4 worm cellular contexts compared by ENCODE assay signal in genomic region chrX:806515-806914, ce11.
TF ChIP-seq lines count a peak whose summit lies in the region.

No protein-coding gene starts in this region.

TF ChIP-seq in whole organism, L2 larva, 48 proteins besides CTCF, POLR2A, EP300 and RAD21 (continues in another document):
- TF ChIP-seq crh-2 (tag; optimal IDR thresholded peaks at IDR 0.05; lab: Kevin White, UChicago) (peak; percentile 100), ama-1 (optimal IDR thresholded peaks at IDR 0.05; lab: Kevin White, UChicago) (no peak), nhr-6 (tag; optimal IDR thresholded peaks at IDR 0.05; lab: Kevin White, UChicago) (peak; percentile 98), fos-1 (tag; optimal IDR thresholded peaks at IDR 0.05; lab: Kevin White, UChicago) (peak; percentile 100), nhr-23 (tag; optimal IDR thresholded peaks at IDR 0.05; lab: Kevin White, UChicago) (no peak), nhr-21 (tag; optimal IDR thresholded peaks at IDR 0.05; lab: Kevin White, UChicago) (peak; percentile 99), dmd-4 (tag; optimal IDR thresholded peaks at IDR 0.05; lab: Kevin White, UChicago) (peak; percentile 77), sma-9 (GFP tag; optimal IDR thresholded peaks at IDR 0.05; lab: Kevin White, UChicago) (peak; percentile 97), sma-9 (tag; optimal IDR thresholded peaks at IDR 0.05; lab: Kevin White, UChicago) (no peak), elt-3 (tag; optimal IDR thresholded peaks at IDR 0.05; lab: Kevin White, UChicago) (no peak), ZK546.5 (tag; optimal IDR thresholded peaks at IDR 0.05; lab: Kevin White, UChicago) (peak; percentile 67), mab-5 (tag; optimal IDR thresholded peaks at IDR 0.05; lab: Kevin White, UChicago) (peak; percentile 98), F13H6.1 (tag; optimal IDR thresholded peaks at IDR 0.05; lab: Kevin White, UChicago) (peak; percentile 97), mdl-1 (tag; optimal IDR thresholded peaks at IDR 0.05; lab: Kevin White, UChicago) (peak; percentile 84 to 93), snpc-4 (tag; optimal IDR thresholded peaks at IDR 0.05; lab: Kevin White, UChicago) (peak; percentile 89), lsy-2 (tag; optimal IDR thresholded peaks at IDR 0.05; lab: Kevin White, UChicago) (peak; percentile 95 to 96), aly-2 (tag; optimal IDR thresholded peaks at IDR 0.05; lab: Kevin White, UChicago) (no peak), skn-1 (tag; optimal IDR thresholded peaks at IDR 0.05; lab: Kevin White, UChicago) (peak; percentile 93), elt-1 (tag; optimal IDR thresholded peaks at IDR 0.05; lab: Kevin White, UChicago) (no peak), unc-39 (tag; optimal IDR thresholded peaks at IDR 0.05; lab: Kevin White, UChicago) (peak; percentile 46), nhr-11 (tag; optimal IDR thresholded peaks at IDR 0.05; lab: Kevin White, UChicago) (peak; percentile 84), nhr-237 (tag; optimal IDR thresholded peaks at IDR 0.05; lab: Kevin White, UChicago) (peak; percentile 95), nhr-77 (tag; optimal IDR thresholded peaks at IDR 0.05; lab: Kevin White, UChicago) (peak; percentile 96)

TF ChIP-seq in whole organism, L4 larva, 104 proteins besides CTCF, POLR2A, EP300 and RAD21 (continues in another document):
- TF ChIP-seq zag-1 (tag; optimal IDR thresholded peaks at IDR 0.05; lab: Kevin White, UChicago) (peak; percentile 92), ceh-62 (tag; optimal IDR thresholded peaks at IDR 0.05; lab: Kevin White, UChicago) (no peak), egl-27 (tag; optimal IDR thresholded peaks at IDR 0.05; lab: Kevin White, UChicago) (peak; percentile 98), pha-4 (GFP tag; IDR thresholded peaks at IDR 0.05; lab: Robert Waterston, UW) (peak; percentile 96), pha-4 (tag; optimal IDR thresholded peaks at IDR 0.05; lab: Kevin White, UChicago) (peak; percentile 96), hmg-1.1 (GFP tag; IDR thresholded peaks at IDR 0.05; lab: Robert Waterston, UW) (peak; percentile 100), T20F7.1 (GFP tag; optimal IDR thresholded peaks at IDR 0.05; lab: Kevin White, UChicago) (peak; percentile 93), unc-39 (tag; optimal IDR thresholded peaks at IDR 0.05; lab: Kevin White, UChicago) (peak; percentile 17), spr-3 (GFP tag; optimal IDR thresholded peaks at IDR 0.05; lab: Kevin White, UChicago) (peak; percentile 95), egl-43 (GFP tag; IDR thresholded peaks at IDR 0.05; lab: Robert Waterston, UW) (peak; percentile 99), zip-2 (tag; optimal IDR thresholded peaks at IDR 0.05; lab: Kevin White, UChicago) (peak; percentile 97), hif-1 (tag; optimal IDR thresholded peaks at IDR 0.05; lab: Kevin White, UChicago) (peak; percentile 77 to 83), mep-1 (tag; optimal IDR thresholded peaks at IDR 0.05; lab: Kevin White, UChicago) (peak; percentile 100), set-16 (GFP tag; IDR thresholded peaks at IDR 0.05; lab: Robert Waterston, UW) (no peak), lin-39 (tag; optimal IDR thresholded peaks at IDR 0.05; lab: Kevin White, UChicago) (peak; percentile 86), ZK546.5 (tag; optimal IDR thresholded peaks at IDR 0.05; lab: Kevin White, UChicago) (peak; percentile 17 to 62), nhr-42 (GFP tag; IDR thresholded peaks at IDR 0.05; lab: Robert Waterston, UW) (peak; percentile 99), zfp-3 (GFP tag; conservative IDR thresholded peaks at IDR 0.05; lab: Robert Waterston, UW) (peak; percentile 94), nhr-237 (tag; optimal IDR thresholded peaks at IDR 0.05; lab: Kevin White, UChicago) (peak; percentile 87), dmd-6 (GFP tag; IDR thresholded peaks at IDR 0.05; lab: Robert Waterston, UW) (peak; percentile 97), ama-1 (optimal IDR thresholded peaks at IDR 0.05; lab: Kevin White, UChicago) (no peak), vab-7 (GFP tag; IDR thresholded peaks at IDR 0.05; lab: Robert Waterston, UW) (peak; percentile 99), nhr-41 (GFP tag; IDR thresholded peaks at IDR 0.05; lab: Robert Waterston, UW) (peak; percentile 70), fos-1 (tag; optimal IDR thresholded peaks at IDR 0.05; lab: Kevin White, UChicago) (peak; percentile 84)

TF ChIP-seq in whole organism, late embryonic, 69 proteins besides CTCF, POLR2A, EP300 and RAD21 (continues in another document):
- TF ChIP-seq sdc-2 (tag; optimal IDR thresholded peaks at IDR 0.05; lab: Kevin White, UChicago) (peak; percentile 100), ceh-45 (GFP tag; IDR thresholded peaks at IDR 0.05; lab: Robert Waterston, UW) (peak; percentile 74; the same call in 1 of the 2 replicates), ref-2 (tag; optimal IDR thresholded peaks at IDR 0.05; lab: Kevin White, UChicago) (peak; percentile 96), zip-5 (tag; optimal IDR thresholded peaks at IDR 0.05; lab: Kevin White, UChicago) (peak; percentile 34), ceh-9 (tag; optimal IDR thresholded peaks at IDR 0.05; lab: Kevin White, UChicago) (no peak), ceh-31 (tag; optimal IDR thresholded peaks at IDR 0.05; lab: Kevin White, UChicago) (peak; percentile 96), madf-2 (tag; optimal IDR thresholded peaks at IDR 0.05; lab: Kevin White, UChicago) (peak; percentile 46), unc-42 (tag; optimal IDR thresholded peaks at IDR 0.05; lab: Kevin White, UChicago) (peak; percentile 96), pros-1 (tag; optimal IDR thresholded peaks at IDR 0.05; lab: Kevin White, UChicago) (peak; percentile 80), lin-11 (tag; optimal IDR thresholded peaks at IDR 0.05; lab: Kevin White, UChicago) (peak; percentile 8), ceh-34 (tag; optimal IDR thresholded peaks at IDR 0.05; lab: Kevin White, UChicago) (peak; percentile 95), pat-9 (tag; optimal IDR thresholded peaks at IDR 0.05; lab: Kevin White, UChicago) (peak; percentile 38), ceh-22 (tag; optimal IDR thresholded peaks at IDR 0.05; lab: Kevin White, UChicago) (no peak), dmd-4 (tag; optimal IDR thresholded peaks at IDR 0.05; lab: Kevin White, UChicago; ENCODE audit: borderline replicate concordance) (peak; percentile 57), sox-4 (tag; optimal IDR thresholded peaks at IDR 0.05; lab: Kevin White, UChicago) (peak; percentile 49), hlh-30 (tag; optimal IDR thresholded peaks at IDR 0.05; lab: Kevin White, UChicago; ENCODE audit: insufficient read depth) (peak; percentile 72), T23F11.4 (GFP tag; optimal IDR thresholded peaks at IDR 0.05; lab: Kevin White, UChicago) (peak; percentile 19), npax-4 (tag; optimal IDR thresholded peaks at IDR 0.05; lab: Kevin White, UChicago) (no peak), ets-4 (tag; optimal IDR thresholded peaks at IDR 0.05; lab: Kevin White, UChicago) (peak; percentile 66), nhr-11 (tag; optimal IDR thresholded peaks at IDR 0.05; lab: Kevin White, UChicago) (no peak), unc-86 (tag; optimal IDR thresholded peaks at IDR 0.05; lab: Kevin White, UChicago) (peak; percentile 92), ahr-1 (tag; optimal IDR thresholded peaks at IDR 0.05; lab: Kevin White, UChicago) (peak; percentile 68), ztf-16 (tag; optimal IDR thresholded peaks at IDR 0.05; lab: Kevin White, UChicago) (peak; percentile 86), K02D7.2 (tag; optimal IDR thresholded peaks at IDR 0.05; lab: Kevin White, UChicago) (peak; percentile 17), fkh-6 (tag; optimal IDR thresholded peaks at IDR 0.05; lab: Kevin White, UChicago) (peak; percentile 18), F13H6.1 (tag; optimal IDR thresholded peaks at IDR 0.05; lab: Kevin White, UChicago) (peak; percentile 47)

TF ChIP-seq in whole organism, mixed stage, embryonic, 35 proteins besides CTCF, POLR2A, EP300 and RAD21 (continues in another document):
- TF ChIP-seq ztf-11 (tag; optimal IDR thresholded peaks at IDR 0.05; lab: Kevin White, UChicago), result peak; percentile 84
- TF ChIP-seq zip-8 (tag; optimal IDR thresholded peaks at IDR 0.05; lab: Kevin White, UChicago), result no peak
- TF ChIP-seq bed-3 (GFP tag; optimal IDR thresholded peaks at IDR 0.05; lab: Kevin White, UChicago), result peak; percentile 51
- TF ChIP-seq M03D4.4 (tag; optimal IDR thresholded peaks at IDR 0.05; lab: Kevin White, UChicago), result peak; percentile 78
- peak; percentile 99 for TF ChIP-seq nhr-237 (tag; optimal IDR thresholded peaks at IDR 0.05; lab: Kevin White, UChicago)
- TF ChIP-seq mab-5 (tag; optimal IDR thresholded peaks at IDR 0.05; lab: Kevin White, UChicago), result peak; percentile 92
- TF ChIP-seq cnd-1 (tag; optimal IDR thresholded peaks at IDR 0.05; lab: Kevin White, UChicago), result peak; percentile 86
- peak; percentile 69 for TF ChIP-seq unc-62 (GFP tag; optimal IDR thresholded peaks at IDR 0.05; lab: Kevin White, UChicago)
- TF ChIP-seq unc-39 (tag; optimal IDR thresholded peaks at IDR 0.05; lab: Kevin White, UChicago), result peak; percentile 92
- peak; percentile 84 for TF ChIP-seq hlh-1 (tag; optimal IDR thresholded peaks at IDR 0.05; lab: Kevin White, UChicago)
- TF ChIP-seq drap-1 (GFP tag; optimal IDR thresholded peaks at IDR 0.05; lab: Kevin White, UChicago), result peak; percentile 93
- TF ChIP-seq lin-13 (tag; optimal IDR thresholded peaks at IDR 0.05; lab: Kevin White, UChicago), result peak; percentile 84
- TF ChIP-seq sptf-1 (tag; optimal IDR thresholded peaks at IDR 0.05; lab: Kevin White, UChicago), result peak; percentile 92
- TF ChIP-seq snpc-4 (tag; optimal IDR thresholded peaks at IDR 0.05; lab: Kevin White, UChicago), result no peak
- TF ChIP-seq nhr-76 (tag; optimal IDR thresholded peaks at IDR 0.05; lab: Kevin White, UChicago), result no peak
- TF ChIP-seq nhr-12 (tag; optimal IDR thresholded peaks at IDR 0.05; lab: Kevin White, UChicago), result peak; percentile 74
- TF ChIP-seq pha-4 (tag; optimal IDR thresholded peaks at IDR 0.05; lab: Kevin White, UChicago), result peak; percentile 98
- peak; percentile 96 for TF ChIP-seq mep-1 (tag; optimal IDR thresholded peaks at IDR 0.05; lab: Kevin White, UChicago)
- peak; percentile 66 for TF ChIP-seq nhr-28 (tag; optimal IDR thresholded peaks at IDR 0.05; lab: Kevin White, UChicago)
- no peak for TF ChIP-seq elt-1 (tag; optimal IDR thresholded peaks at IDR 0.05; lab: Kevin White, UChicago; ENCODE audit: borderline replicate concordance, insufficient read depth)
- TF ChIP-seq sem-2 (GFP tag; optimal IDR thresholded peaks at IDR 0.05; lab: Kevin White, UChicago), result no peak
- peak; percentile 38 for TF ChIP-seq nhr-2 (tag; optimal IDR thresholded peaks at IDR 0.05; lab: Kevin White, UChicago)
- TF ChIP-seq ceh-43 (GFP tag; optimal IDR thresholded peaks at IDR 0.05; lab: Kevin White, UChicago), result peak; percentile 74
- peak; percentile 98 for TF ChIP-seq ceh-39 (tag; optimal IDR thresholded peaks at IDR 0.05; lab: Kevin White, UChicago)
- TF ChIP-seq ham-2 (GFP tag; optimal IDR thresholded peaks at IDR 0.05; lab: Kevin White, UChicago), result peak; percentile 38
- TF ChIP-seq elt-3 (tag; optimal IDR thresholded peaks at IDR 0.05; lab: Kevin White, UChicago), result peak; percentile 94
- peak; percentile 14 for TF ChIP-seq lin-32 (GFP tag; optimal IDR thresholded peaks at IDR 0.05; lab: Kevin White, UChicago)
- peak; percentile 83 for TF ChIP-seq mls-2 (tag; optimal IDR thresholded peaks at IDR 0.05; lab: Kevin White, UChicago)
- peak; percentile 96 for TF ChIP-seq ces-1 (GFP tag; optimal IDR thresholded peaks at IDR 0.05; lab: Kevin White, UChicago)
